Fruit fly (Drosophila melanogaster) whole organism, pupa: ENCODE measurements around the gene Egfrap.

Experiments used
- CG10348 ChIP-seq: fragments of 200-800 bp; sonication (Bioruptor generic); IDR thresholded peaks from 2 replicates; pipeline ENCODE4 v1.3.6; 2022; ENCODE audit warnings: missing biosample characterization, missing genetic modification characterization
- CG13204 ChIP-seq: fragments of 200-800 bp; sonication (Bioruptor generic); optimal IDR thresholded peaks from 2 replicates; lab custom pipeline; 2018; ENCODE audit warnings: missing biosample characterization, mild to moderate bottlenecking, missing genetic modification characterization, moderate library complexity
- CG14655 ChIP-seq: fragments of 200-800 bp; sonication (Bioruptor generic); optimal IDR thresholded peaks from 3 replicates; lab custom pipeline; 2017; ENCODE audit warnings: mild to moderate bottlenecking, missing biosample characterization, missing genetic modification reagents, missing genetic modification characterization
- CG15710 ChIP-seq: fragments of 200-800 bp; sonication (Bioruptor generic); optimal IDR thresholded peaks from 2 replicates; lab custom pipeline; 2018; ENCODE audit warnings: missing biosample characterization, mild to moderate bottlenecking, missing genetic modification characterization, moderate library complexity
- CG17806 ChIP-seq: fragments of 200-800 bp; sonication (Bioruptor generic); optimal IDR thresholded peaks from 2 replicates; lab custom pipeline; 2018; ENCODE audit warnings: missing biosample characterization, mild to moderate bottlenecking, missing genetic modification characterization, moderate library complexity
- CG4496 ChIP-seq: fragments of 200-800 bp; sonication (Bioruptor generic); IDR thresholded peaks from 3 replicates; pipeline ENCODE4 v1.3.6; 2022; ENCODE audit warnings: missing biosample characterization, missing genetic modification characterization
- CG8301 ChIP-seq: fragments of 200-800 bp; sonication (Bioruptor generic); optimal IDR thresholded peaks from 2 replicates; lab custom pipeline; 2018; ENCODE audit warnings: missing biosample characterization, mild to moderate bottlenecking, missing genetic modification characterization
- EcR ChIP-seq: fragments of 200-800 bp; sonication (Bioruptor generic); optimal IDR thresholded peaks from 3 replicates; lab custom pipeline; 2019; ENCODE audit warnings: missing biosample characterization, missing genetic modification characterization, mild to moderate bottlenecking, moderate library complexity, missing genetic modification reagents
- Ets98B ChIP-seq: fragments of 200-800 bp; sonication (Bioruptor generic); IDR thresholded peaks from 2 replicates; pipeline ENCODE4 v1.3.6; 2022; ENCODE audit warnings: missing biosample characterization, missing genetic modification characterization
- Pif1A ChIP-seq: fragments of 200-800 bp; sonication (Bioruptor generic); optimal IDR thresholded peaks from 3 replicates; lab custom pipeline; 2016; ENCODE audit warnings: missing biosample characterization, missing genetic modification characterization
- fd96Ca ChIP-seq: fragments of 200-800 bp; sonication (Bioruptor generic); IDR thresholded peaks from 3 replicates; pipeline ENCODE4 v1.3.6; 2022; ENCODE audit warnings: missing biosample characterization, missing genetic modification characterization
- gl ChIP-seq: fragments of 200-800 bp; sonication (Bioruptor generic); optimal IDR thresholded peaks from 2 replicates; lab custom pipeline; 2018; ENCODE audit warnings: missing biosample characterization, mild to moderate bottlenecking, missing genetic modification characterization
- rn ChIP-seq: fragments of 200-800 bp; sonication (Bioruptor generic); IDR thresholded peaks from 2 replicates; pipeline ENCODE4 v1.3.6; 2022; ENCODE audit warnings: missing biosample characterization, missing genetic modification characterization

DNA sequence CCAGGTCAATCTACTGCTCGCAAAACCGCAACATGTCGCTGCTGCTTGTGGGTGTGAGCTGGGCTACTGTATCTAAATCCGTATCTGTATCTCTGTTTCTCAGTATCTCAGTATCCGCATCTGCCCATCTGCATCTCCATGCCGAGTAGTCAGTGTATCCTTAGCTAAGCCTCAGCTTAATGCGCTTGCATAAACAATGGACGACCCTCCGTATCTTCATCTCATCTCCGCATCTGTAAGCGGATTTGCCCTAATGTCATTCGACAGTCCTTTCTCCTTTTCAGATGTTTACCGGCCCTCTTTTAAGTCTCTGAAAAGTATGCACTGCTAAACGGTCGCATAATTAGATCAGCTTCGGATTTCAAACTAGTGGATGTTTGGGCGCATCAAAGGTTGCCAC lies 46.1 kb upstream of the Egfrap start:
- no peak for TF ChIP-seq fd96Ca (GFP tag; lab: Robert Waterston, UW)
- no peak for TF ChIP-seq CG4496 (GFP tag; lab: Robert Waterston, UW)
- no peak for TF ChIP-seq CG17806 (tag; lab: Kevin White, UChicago)
- TF ChIP-seq rn (GFP tag; lab: Robert Waterston, UW) = no peak
- no peak for TF ChIP-seq EcR
- no peak for TF ChIP-seq gl (tag; lab: Kevin White, UChicago)
- no peak for TF ChIP-seq Ets98B (GFP tag; lab: Robert Waterston, UW)
- no peak for TF ChIP-seq CG10348 (GFP tag; lab: Robert Waterston, UW)
- no peak for TF ChIP-seq CG14655 (GFP tag; lab: Kevin White, UChicago)
- TF ChIP-seq CG15710 (tag; lab: Kevin White, UChicago) = no peak
- TF ChIP-seq CG8301 (tag; lab: Kevin White, UChicago) = no peak
- TF ChIP-seq CG13204 (GFP tag; lab: Kevin White, UChicago) = no peak
- TF ChIP-seq Pif1A (GFP tag; lab: Kevin White, UChicago) = no peak
